Comparison of ENCODE assay signal across 1 worm cellular context in the genomic region with DNA sequence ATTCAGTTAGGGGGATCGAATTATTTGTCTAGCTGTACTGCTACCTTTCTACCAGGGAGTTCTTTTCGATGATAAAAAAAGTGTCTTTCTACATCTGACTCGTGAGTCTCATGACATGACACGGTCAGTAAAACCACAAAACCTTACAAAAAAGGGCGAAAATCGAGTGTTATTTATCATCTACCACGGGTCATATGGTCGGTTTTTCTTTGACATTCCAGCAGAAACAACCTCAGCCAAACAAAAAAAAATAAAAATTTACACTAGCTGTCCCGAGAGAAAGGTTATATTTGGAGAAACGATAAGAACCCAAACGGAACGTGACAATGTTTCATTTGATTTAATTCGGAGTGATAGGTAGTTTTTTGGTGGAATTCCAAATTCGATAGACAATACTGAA.
A peak's percentile ranks its signal among the peaks of the same experiment; 100 is the strongest.
TF ChIP-seq lines count a peak whose summit lies in the region.

No protein-coding gene starts in this region.

TF ChIP-seq in whole organism, L1 larva, 84 proteins besides CTCF, POLR2A, EP300 and RAD21 (continued from another document):
- no peak for TF ChIP-seq fkh-4 (tag; optimal IDR thresholded peaks at IDR 0.05; lab: Kevin White, UChicago; ENCODE audit: borderline replicate concordance)
- TF ChIP-seq ceh-8 (GFP tag; optimal IDR thresholded peaks at IDR 0.05; lab: Kevin White, UChicago), result no peak
- no peak for TF ChIP-seq pag-3 (tag; optimal IDR thresholded peaks at IDR 0.05; lab: Kevin White, UChicago; ENCODE audit: borderline replicate concordance, insufficient read depth)
- TF ChIP-seq ama-1 (optimal IDR thresholded peaks at IDR 0.05; lab: Kevin White, UChicago), result peak; percentile 0
- TF ChIP-seq grh-1 (GFP tag; IDR thresholded peaks at IDR 0.05; lab: Robert Waterston, UW), result no peak
- no peak for TF ChIP-seq aly-2 (tag; optimal IDR thresholded peaks at IDR 0.05; lab: Kevin White, UChicago)
- no peak for TF ChIP-seq snpc-4 (tag; optimal IDR thresholded peaks at IDR 0.05; lab: Kevin White, UChicago)
- TF ChIP-seq fos-1 (tag; optimal IDR thresholded peaks at IDR 0.05; lab: Kevin White, UChicago), result no peak
- no peak for TF ChIP-seq hlh-4 (tag; optimal IDR thresholded peaks at IDR 0.05; lab: Kevin White, UChicago)
- no peak for TF ChIP-seq C04F5.9 (tag; optimal IDR thresholded peaks at IDR 0.05; lab: Kevin White, UChicago)
- TF ChIP-seq ceh-88 (GFP tag; IDR thresholded peaks at IDR 0.05; lab: Robert Waterston, UW), result no peak
- TF ChIP-seq skn-1 (tag; optimal IDR thresholded peaks at IDR 0.05; lab: Kevin White, UChicago), result peak; percentile 29
- TF ChIP-seq hpl-2 (GFP tag; optimal IDR thresholded peaks at IDR 0.05; lab: Kevin White, UChicago), result no peak
- no peak for TF ChIP-seq ztf-11 (tag; optimal IDR thresholded peaks at IDR 0.05; lab: Kevin White, UChicago)
- TF ChIP-seq efl-1 (optimal IDR thresholded peaks at IDR 0.05; lab: Kevin White, UChicago), result no peak
- TF ChIP-seq efl-1 (GFP tag; optimal IDR thresholded peaks at IDR 0.05 in 1 of 2; lab: Kevin White, UChicago), result peak in 1 of 2 experiments; percentile 86
- no peak for TF ChIP-seq pqm-1 (tag; optimal IDR thresholded peaks at IDR 0.05; lab: Kevin White, UChicago)
- no peak for TF ChIP-seq hlh-17 (GFP tag; optimal IDR thresholded peaks at IDR 0.05; lab: Kevin White, UChicago; ENCODE audit: borderline replicate concordance)
- no peak for TF ChIP-seq lin-39 (tag; optimal IDR thresholded peaks at IDR 0.05; lab: Kevin White, UChicago)
- TF ChIP-seq lin-15B (tag; optimal IDR thresholded peaks at IDR 0.05; lab: Kevin White, UChicago), result no peak
- TF ChIP-seq xbp-1 (tag; optimal IDR thresholded peaks at IDR 0.05; lab: Kevin White, UChicago), result no peak
- no peak for TF ChIP-seq Y116A8C.19 (tag; optimal IDR thresholded peaks at IDR 0.05; lab: Kevin White, UChicago; ENCODE audit: borderline replicate concordance)
- no peak for TF ChIP-seq nhr-76 (tag; optimal IDR thresholded peaks at IDR 0.05; lab: Kevin White, UChicago)
- TF ChIP-seq mef-2 (tag; optimal IDR thresholded peaks at IDR 0.05; lab: Kevin White, UChicago), result no peak
- no peak for TF ChIP-seq swsn-7 (tag; optimal IDR thresholded peaks at IDR 0.05; lab: Kevin White, UChicago)
- TF ChIP-seq unc-98 (GFP tag; IDR thresholded peaks at IDR 0.05; lab: Robert Waterston, UW), result no peak
- no peak for TF ChIP-seq zag-1 (tag; optimal IDR thresholded peaks at IDR 0.05; lab: Kevin White, UChicago)
- no peak for TF ChIP-seq nhr-237 (tag; optimal IDR thresholded peaks at IDR 0.05; lab: Kevin White, UChicago)
- TF ChIP-seq alr-1 (tag; optimal IDR thresholded peaks at IDR 0.05; lab: Kevin White, UChicago; ENCODE audit: borderline replicate concordance), result no peak
- TF ChIP-seq mdl-1 (tag; optimal IDR thresholded peaks at IDR 0.05; lab: Kevin White, UChicago), result peak in 1 of 2 experiments; percentile 60
- TF ChIP-seq elt-3 (tag; optimal IDR thresholded peaks at IDR 0.05; lab: Kevin White, UChicago), result peak in 2 of 6 experiments; percentile 52 to 60
- no peak for TF ChIP-seq tlp-1 (tag; optimal IDR thresholded peaks at IDR 0.05; lab: Kevin White, UChicago)
- no peak for TF ChIP-seq C34B4.2 (tag; optimal IDR thresholded peaks at IDR 0.05; lab: Kevin White, UChicago)
- no peak for TF ChIP-seq mab-9 (GFP tag; IDR thresholded peaks at IDR 0.05; lab: Robert Waterston, UW)
- TF ChIP-seq tbx-2 (tag; optimal IDR thresholded peaks at IDR 0.05; lab: Kevin White, UChicago), result peak; percentile 45
- no peak for TF ChIP-seq unc-62 (GFP tag; optimal IDR thresholded peaks at IDR 0.05; lab: Kevin White, UChicago)
- TF ChIP-seq isw-1 (GFP tag; IDR thresholded peaks at IDR 0.05; lab: Robert Waterston, UW), result no peak
- TF ChIP-seq nhr-12 (tag; optimal IDR thresholded peaks at IDR 0.05; lab: Kevin White, UChicago), result no peak
- TF ChIP-seq mep-1 (tag; optimal IDR thresholded peaks at IDR 0.05; lab: Kevin White, UChicago), result no peak
- TF ChIP-seq sup-37 (GFP tag; optimal IDR thresholded peaks at IDR 0.05; lab: Kevin White, UChicago), result no peak
- TF ChIP-seq F16B12.6 (tag; optimal IDR thresholded peaks at IDR 0.05; lab: Kevin White, UChicago), result no peak
- TF ChIP-seq jun-1 (tag; optimal IDR thresholded peaks at IDR 0.05; lab: Kevin White, UChicago), result no peak
- peak in 1 of 2 experiments; percentile 66 for TF ChIP-seq lsy-2 (tag; optimal IDR thresholded peaks at IDR 0.05; lab: Kevin White, UChicago)
- no peak for TF ChIP-seq ceh-82 (tag; optimal IDR thresholded peaks at IDR 0.05; lab: Kevin White, UChicago)
- no peak for TF ChIP-seq ces-1 (GFP tag; optimal IDR thresholded peaks at IDR 0.05; lab: Kevin White, UChicago)
- no peak for TF ChIP-seq egl-13 (tag; optimal IDR thresholded peaks at IDR 0.05; lab: Kevin White, UChicago)
- no peak for TF ChIP-seq unc-30 (tag; optimal IDR thresholded peaks at IDR 0.05; lab: Kevin White, UChicago)
- TF ChIP-seq dpl-1 (GFP tag; optimal IDR thresholded peaks at IDR 0.05; lab: Kevin White, UChicago), result no peak
- no peak for TF ChIP-seq fkh-8 (tag; optimal IDR thresholded peaks at IDR 0.05; lab: Kevin White, UChicago)
- no peak for TF ChIP-seq elt-2 (tag; optimal IDR thresholded peaks at IDR 0.05; lab: Kevin White, UChicago)
- TF ChIP-seq nhr-84 (tag; optimal IDR thresholded peaks at IDR 0.05; lab: Kevin White, UChicago), result no peak
- no peak for TF ChIP-seq egl-27 (tag; optimal IDR thresholded peaks at IDR 0.05; lab: Kevin White, UChicago)
- no peak for TF ChIP-seq dsc-1 (tag; optimal IDR thresholded peaks at IDR 0.05; lab: Kevin White, UChicago)
- peak; percentile 56 for TF ChIP-seq blmp-1 (tag; optimal IDR thresholded peaks at IDR 0.05; lab: Kevin White, UChicago)
- no peak for TF ChIP-seq nhr-28 (tag; optimal IDR thresholded peaks at IDR 0.05; lab: Kevin White, UChicago)
- TF ChIP-seq ztf-4 (tag; optimal IDR thresholded peaks at IDR 0.05; lab: Kevin White, UChicago), result no peak
- TF ChIP-seq nhr-19 (GFP tag; conservative IDR thresholded peaks at IDR 0.05; lab: Robert Waterston, UW), result no peak
- no peak for TF ChIP-seq unc-86 (tag; optimal IDR thresholded peaks at IDR 0.05; lab: Kevin White, UChicago)
- TF ChIP-seq lin-35 (GFP tag; optimal IDR thresholded peaks at IDR 0.05; lab: Kevin White, UChicago), result peak in 1 of 2 experiments; percentile 70
- TF ChIP-seq nhr-85 (tag; lab: Kevin White, UChicago), result peak; percentile 77
- no peak for TF ChIP-seq ceh-63 (GFP tag; optimal IDR thresholded peaks at IDR 0.05; lab: Kevin White, UChicago)
- TF ChIP-seq lin-14 (GFP tag; optimal IDR thresholded peaks at IDR 0.05; lab: Kevin White, UChicago), result peak; percentile 41
- TF ChIP-seq nhr-71 (tag; optimal IDR thresholded peaks at IDR 0.05; lab: Kevin White, UChicago), result peak; percentile 49
- no peak for TF ChIP-seq efl-3 (GFP tag; optimal IDR thresholded peaks at IDR 0.05; lab: Kevin White, UChicago)
- no peak for TF ChIP-seq rnt-1 (tag; optimal IDR thresholded peaks at IDR 0.05; lab: Kevin White, UChicago)
- TF ChIP-seq nhr-90 (tag; optimal IDR thresholded peaks at IDR 0.05; lab: Kevin White, UChicago; ENCODE audit: poor library complexity), result no peak
- TF ChIP-seq snu-23 (GFP tag; optimal IDR thresholded peaks at IDR 0.05; lab: Kevin White, UChicago), result peak; percentile 43
TF ChIP-seq in whole organism, L1 larva: peak in this region for 14.
